Worm (Caenorhabditis elegans) whole organism, L4 larva: ENCODE data around the gene grl-24.

Experiments used
- D1046.2 ChIP-seq: fragments of 200-800 bp; sonication (Bioruptor generic); IDR thresholded peaks from 2 replicates; pipeline ENCODE4 v1.3.6; 2022; ENCODE audit warnings: missing genetic modification characterization, missing compliant biosample characterization
- F10B5.3 ChIP-seq: sonication (generic microtip); optimal IDR thresholded peaks from 2 replicates; lab custom pipeline; 2016; ENCODE audit warnings: mild to moderate bottlenecking, missing genetic modification characterization, missing compliant biosample characterization
- F26F4.8 ChIP-seq: fragments of 200-800 bp; sonication (Bioruptor generic); conservative IDR thresholded peaks from 2 replicates; pipeline ENCODE4 v1.3.6; 2022; ENCODE audit warnings: missing genetic modification characterization, missing compliant biosample characterization
- F49E8.2 ChIP-seq: sonication (generic microtip); optimal IDR thresholded peaks from 2 replicates; lab custom pipeline; 2016; ENCODE audit warnings: missing compliant biosample characterization, mild to moderate bottlenecking, missing genetic modification characterization, borderline replicate concordance
- Y105C5A.15 ChIP-seq: fragments of 200-800 bp; sonication (Bioruptor generic); IDR thresholded peaks from 2 replicates; pipeline ENCODE4 v1.3.6; 2022; ENCODE audit warnings: missing genetic modification characterization, missing compliant biosample characterization
- Y48G9A.11 ChIP-seq: fragments of 200-800 bp; sonication (Bioruptor generic); IDR thresholded peaks from 2 replicates; pipeline ENCODE4 v1.3.6; 2022; ENCODE audit warnings: missing genetic modification reagents, missing genetic modification characterization, missing compliant biosample characterization
- ZK546.5 ChIP-seq, 2 experiments: sonication (generic microtip); optimal IDR thresholded peaks; 2 replicates each; lab custom pipeline; 2017; ENCODE audit warnings: missing biosample characterization in 2 of 2, missing genetic modification characterization in 2 of 2
- aha-1 ChIP-seq: fragments of 150-350 bp; peaks from one replicate; lab custom pipeline; 2014; ENCODE audit warnings: missing biosample characterization, missing genetic modification characterization
- ceh-44 ChIP-seq: fragments of 200-800 bp; sonication (Bioruptor generic); IDR thresholded peaks from 2 replicates; pipeline ENCODE4 v1.3.6; 2022; ENCODE audit warnings: missing genetic modification reagents, missing genetic modification characterization, missing compliant biosample characterization
- daf-16 ChIP-seq, 3 experiments: sonication (generic microtip); optimal IDR thresholded peaks; 2 replicates each; lab custom pipeline; 2016 to 2017; ENCODE audit warnings: missing genetic modification characterization in 3 of 3, missing genetic modification reagents in 3 of 3, mild to moderate bottlenecking in 2 of 3, missing compliant biosample characterization in 2 of 3, missing biosample characterization in 1 of 3, moderate library complexity in 1 of 3
- daf-19 ChIP-seq: fragments of 200-800 bp; sonication (Bioruptor generic); conservative IDR thresholded peaks from 2 replicates; pipeline ENCODE4 v1.3.6; 2022; ENCODE audit warnings: missing genetic modification characterization, missing compliant biosample characterization
- dmd-8 ChIP-seq: fragments of 200-800 bp; sonication (Bioruptor generic); IDR thresholded peaks from 2 replicates; pipeline ENCODE4 v1.3.6; 2022; ENCODE audit warnings: missing genetic modification characterization, missing compliant biosample characterization
- dmd-9 ChIP-seq: fragments of 200-800 bp; sonication (Bioruptor generic); IDR thresholded peaks from 2 replicates; pipeline ENCODE4 v1.3.6; 2022; ENCODE audit warnings: missing genetic modification reagents, missing genetic modification characterization, missing compliant biosample characterization
- dpl-1 ChIP-seq: fragments of 150-350 bp; optimal IDR thresholded peaks from 2 replicates; lab custom pipeline; 2014; ENCODE audit warnings: missing biosample characterization, missing genetic modification reagents, missing genetic modification characterization
- dve-1 ChIP-seq: sonication (generic microtip); optimal IDR thresholded peaks from 2 replicates; lab custom pipeline; 2017; ENCODE audit warnings: antibody characterized with exemption, mild to moderate bottlenecking, missing genetic modification characterization, missing compliant biosample characterization; ENCODE audit not compliant: insufficient read depth
- hif-1 ChIP-seq, 2 experiments: sonication (generic microtip); optimal IDR thresholded peaks; 2 replicates each; lab custom pipeline; 2016 to 2017; ENCODE audit warnings: missing compliant biosample characterization in 2 of 2, missing genetic modification characterization in 2 of 2, missing genetic modification reagents in 2 of 2, missing genotype in 2 of 2, mild to moderate bottlenecking in 1 of 2
- hlh-11 ChIP-seq: fragments of 200-800 bp; sonication (Bioruptor generic); optimal IDR thresholded peaks from 2 replicates; lab custom pipeline; 2018; ENCODE audit warnings: mild to moderate bottlenecking, missing genetic modification characterization, missing compliant biosample characterization
- hlh-30 ChIP-seq: sonication (generic microtip); optimal IDR thresholded peaks from 2 replicates; lab custom pipeline; 2017; ENCODE audit warnings: antibody characterized with exemption, mild to moderate bottlenecking, missing genetic modification characterization, missing compliant biosample characterization; ENCODE audit not compliant: insufficient read depth
- jun-1 ChIP-seq: fragments of 150-350 bp; optimal IDR thresholded peaks from 2 replicates; lab custom pipeline; 2014; ENCODE audit warnings: missing biosample characterization, missing genetic modification reagents, missing genetic modification characterization
- lin-38 ChIP-seq: fragments of 200-800 bp; sonication (Bioruptor generic); IDR thresholded peaks from 2 replicates; pipeline ENCODE4 v1.3.6; 2022; ENCODE audit warnings: missing genetic modification reagents, missing genetic modification characterization, missing compliant biosample characterization
- mdl-1 ChIP-seq, 2 experiments: fragments of 150-350 bp in 1 of 2; sonication (generic microtip) in 1 of 2; optimal IDR thresholded peaks; 2 replicates each; lab custom pipeline; 2014 to 2017; ENCODE audit warnings: missing biosample characterization in 2 of 2, missing genetic modification characterization in 2 of 2
- mdt-29 ChIP-seq: fragments of 200-800 bp; sonication (Bioruptor generic); IDR thresholded peaks from 2 replicates; pipeline ENCODE4 v1.3.6; 2022; ENCODE audit warnings: missing genetic modification reagents, missing genetic modification characterization, missing compliant biosample characterization
- nhr-10 ChIP-seq: fragments of 150-350 bp; optimal IDR thresholded peaks from 2 replicates; lab custom pipeline; 2014; ENCODE audit warnings: missing biosample characterization, missing genetic modification characterization
- nhr-102 ChIP-seq: sonication (generic microtip); optimal IDR thresholded peaks from 2 replicates; lab custom pipeline; 2016; ENCODE audit warnings: mild to moderate bottlenecking, missing genetic modification characterization, moderate library complexity, missing compliant biosample characterization
- nhr-111 ChIP-seq: fragments of 200-800 bp; sonication (Bioruptor generic); optimal IDR thresholded peaks from 2 replicates; lab custom pipeline; 2018; ENCODE audit warnings: mild to moderate bottlenecking, missing genetic modification characterization, missing compliant biosample characterization
- nhr-28 ChIP-seq: fragments of 150-350 bp; optimal IDR thresholded peaks from 2 replicates; lab custom pipeline; 2014; ENCODE audit warnings: missing biosample characterization, missing genetic modification characterization
- nhr-77 ChIP-seq: fragments of 150-350 bp; optimal IDR thresholded peaks from 2 replicates; lab custom pipeline; 2014; ENCODE audit warnings: missing biosample characterization, missing genetic modification characterization
- php-3 ChIP-seq: fragments of 200-800 bp; sonication (Bioruptor generic); IDR thresholded peaks from 2 replicates; pipeline ENCODE4 v1.3.6; 2022; ENCODE audit warnings: missing genetic modification reagents, missing genetic modification characterization, missing compliant biosample characterization
- pqm-1 ChIP-seq: sonication (generic microtip); optimal IDR thresholded peaks from 2 replicates; lab custom pipeline; 2017; ENCODE audit warnings: missing biosample characterization, missing genetic modification characterization
- zag-1 ChIP-seq: fragments of 150-350 bp; optimal IDR thresholded peaks from 2 replicates; lab custom pipeline; 2014; ENCODE audit warnings: missing biosample characterization, missing genetic modification characterization
- zfp-2 ChIP-seq: sonication (generic microtip); optimal IDR thresholded peaks from 2 replicates; lab custom pipeline; 2016; ENCODE audit warnings: mild to moderate bottlenecking, missing genetic modification characterization, missing compliant biosample characterization
- zip-11 ChIP-seq: fragments of 200-800 bp; sonication (Bioruptor generic); IDR thresholded peaks from 2 replicates; pipeline ENCODE4 v1.3.6; 2022; ENCODE audit warnings: missing genetic modification characterization, missing compliant biosample characterization
- ztf-7 ChIP-seq: fragments of 150-350 bp; optimal IDR thresholded peaks from 2 replicates; lab custom pipeline; 2014; ENCODE audit warnings: missing biosample characterization, missing genetic modification characterization

The grl-24 gene

DNA sequence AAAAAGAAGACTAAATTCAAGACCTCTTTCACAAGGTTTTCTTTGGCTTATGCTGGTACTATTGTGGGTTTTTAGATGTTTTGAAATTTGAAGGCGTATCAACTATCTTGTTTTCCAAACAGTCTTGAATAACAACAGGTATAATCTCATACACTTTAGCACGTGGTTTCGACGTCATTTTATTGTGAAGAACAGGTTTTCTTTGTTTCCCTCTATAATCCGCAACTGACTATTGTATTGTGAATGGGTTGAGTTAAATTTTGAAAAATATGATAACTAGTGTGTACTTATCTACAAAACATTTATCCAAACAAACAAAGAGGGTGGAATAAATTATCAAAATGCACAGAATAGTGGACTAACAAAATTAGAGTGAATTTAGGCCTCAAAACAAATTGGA is 34.4 kb downstream of the grl-24 start:
- no peak for TF ChIP-seq mdt-29
- no peak for TF ChIP-seq daf-16 (GFP tag; optimal IDR thresholded peaks at IDR 0.05; lab: Kevin White, UChicago)
- TF ChIP-seq daf-16 (tag; optimal IDR thresholded peaks at IDR 0.05; lab: Kevin White, UChicago): peak; percentile 46
- TF ChIP-seq nhr-10: no peak
- peak; percentile 60 for TF ChIP-seq hlh-30 (tag; lab: Kevin White, UChicago)
- TF ChIP-seq mdl-1 (tag; optimal IDR thresholded peaks at IDR 0.05; lab: Kevin White, UChicago): peak in 1 of 2 experiments; percentile 52
- peak; percentile 51 for TF ChIP-seq dve-1 (tag; lab: Kevin White, UChicago)

- TF ChIP-seq nhr-77 (tag; lab: Kevin White, UChicago) (peak; percentile 0), Y105C5A.15 (GFP tag; lab: Robert Waterston, UW) (no peak), dve-1 (tag; lab: Kevin White, UChicago) (peak; percentile 56), daf-19 (GFP tag; lab: Robert Waterston, UW) (no peak), hlh-11 (peak; percentile 24), nhr-28 (tag; lab: Kevin White, UChicago) (peak; percentile 67), daf-16 (GFP tag; optimal IDR thresholded peaks at IDR 0.05; lab: Kevin White, UChicago) (no peak), daf-16 (tag; optimal IDR thresholded peaks at IDR 0.05; lab: Kevin White, UChicago) (peak; percentile 48), hlh-30 (tag; lab: Kevin White, UChicago) (peak; percentile 12), pqm-1 (tag; lab: Kevin White, UChicago) (peak; percentile 72), php-3 (GFP tag; lab: Robert Waterston, UW) (peak; percentile 64), D1046.2 (GFP tag; lab: Robert Waterston, UW) (no peak)
Observed at ce11 chrIV:17440417-17440816, 35.2 kb downstream of the grl-24 start, which contains the start of gene F08A7.1. TSS of gene F08A7.1 (plus strand) at chrIV:17440607.

DNA sequence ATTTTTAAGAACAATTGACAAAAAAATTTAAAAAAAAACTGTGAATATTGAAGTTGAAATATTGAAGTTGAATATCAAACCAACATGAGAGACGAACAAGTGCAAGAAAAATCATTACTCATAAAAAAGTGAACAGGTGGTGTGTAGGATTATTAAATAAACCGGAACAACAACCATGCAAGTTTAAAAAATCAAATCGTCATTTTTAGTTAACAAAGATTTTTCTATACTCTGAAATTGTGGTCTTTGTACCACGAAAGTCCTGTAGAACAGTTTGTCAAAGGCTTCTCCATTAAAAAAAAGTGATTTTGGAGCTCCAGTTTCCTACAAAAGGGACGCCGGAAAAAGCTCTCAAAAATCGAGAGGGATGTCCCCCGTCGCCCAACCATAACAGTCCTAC is 35.6 kb downstream of the grl-24 start, which contains the start of gene C06A12.19:
Gene C06A12.19, minus strand, starts transcription at position 101 of the 400 bp plus-strand sequence.
- TF ChIP-seq dmd-8 (no peak), aha-1 (tag; lab: Kevin White, UChicago) (peak; percentile 57)

ce11 chrIV:17437038-17437437 is 38.6 kb downstream of the grl-24 start, which contains the start of gene C06A12.8:
TSS of gene C06A12.8 (plus strand) at chrIV:17437338.
- TF ChIP-seq hif-1 (tag; optimal IDR thresholded peaks at IDR 0.05; lab: Kevin White, UChicago) (no peak), dmd-9 (GFP tag; lab: Robert Waterston, UW) (no peak), ceh-44 (GFP tag; lab: Robert Waterston, UW) (no peak), nhr-28 (tag; lab: Kevin White, UChicago) (no peak), nhr-111 (GFP tag; lab: Kevin White, UChicago) (no peak), ztf-7 (tag; lab: Kevin White, UChicago) (no peak), F49E8.2 (tag; lab: Kevin White, UChicago) (no peak), F10B5.3 (tag; lab: Kevin White, UChicago) (no peak), zag-1 (tag; lab: Kevin White, UChicago) (no peak), dpl-1 (no peak), F26F4.8 (no peak), Y48G9A.11 (GFP tag; lab: Robert Waterston, UW) (no peak), jun-1 (tag; lab: Kevin White, UChicago) (no peak), ZK546.5 (tag; optimal IDR thresholded peaks at IDR 0.05; lab: Kevin White, UChicago) (no peak), zfp-2 (tag; lab: Kevin White, UChicago) (no peak), zip-11 (GFP tag; lab: Robert Waterston, UW) (no peak), dmd-8 (no peak), nhr-102 (tag; lab: Kevin White, UChicago) (no peak), lin-38 (GFP tag; lab: Robert Waterston, UW) (no peak)
